Worm (Caenorhabditis elegans): ENCODE results near the gene H03G16.7.

DNA sequence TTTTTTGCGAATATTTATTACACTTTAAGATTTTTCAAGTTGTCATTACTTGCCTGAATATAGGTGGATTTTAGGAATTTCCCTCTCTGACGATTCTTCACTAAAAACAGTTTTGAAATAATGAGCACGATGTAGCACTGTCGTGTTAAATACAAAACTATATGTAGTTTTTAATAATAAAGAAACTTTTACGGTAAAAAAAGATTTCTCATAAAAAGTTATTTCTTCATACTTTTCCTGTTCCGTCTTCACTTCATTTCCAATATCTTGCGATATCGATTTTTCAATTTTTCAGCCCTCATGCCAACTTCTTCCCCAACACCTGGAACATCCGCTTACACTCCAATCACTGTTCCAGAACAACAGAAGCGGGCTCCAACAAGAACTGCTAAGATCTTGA, 3.4 kb downstream of the H03G16.7 start, which contains the start of gene H03G16.6:
- no peak for TF ChIP-seq egl-27 (tag; optimal IDR thresholded peaks at IDR 0.05)
- no peak for TF ChIP-seq nhr-28 (tag; optimal IDR thresholded peaks at IDR 0.05)

Measured in whole organism, L1 larva.